Fruit fly (Drosophila melanogaster) whole organism, embryonic: ENCODE data around the gene msps.

Experiments
- ATbp ChIP-seq: fragments of 200-800 bp; sonication (Bioruptor generic); optimal IDR thresholded peaks from 2 replicates; lab custom pipeline; 2017; ENCODE audit warnings: missing biosample characterization, mild to moderate bottlenecking, missing genetic modification characterization, missing genetic modification reagents
- Atf3 ChIP-seq: fragments of 200-800 bp; sonication (Bioruptor generic); optimal IDR thresholded peaks from 3 replicates; lab custom pipeline; 2016; ENCODE audit warnings: missing biosample characterization, missing genetic modification characterization
- B-H1 ChIP-seq: fragments of 200-800 bp; sonication (Bioruptor generic); IDR thresholded peaks from 3 replicates; pipeline ENCODE4 v1.3.6; 2022; ENCODE audit warnings: missing biosample characterization, missing genetic modification characterization
- B-H2 ChIP-seq: fragments of 200-800 bp; sonication (Bioruptor generic); optimal IDR thresholded peaks from 2 replicates; lab custom pipeline; 2018; ENCODE audit warnings: missing biosample characterization, mild to moderate bottlenecking, missing genetic modification characterization
- Bdp1 ChIP-seq: fragments of 200-800 bp; sonication (Bioruptor generic); optimal IDR thresholded peaks from 3 replicates; lab custom pipeline; 2016; ENCODE audit warnings: missing biosample characterization, missing genetic modification characterization
- CG11696 ChIP-seq: fragments of 200-800 bp; sonication (Bioruptor generic); IDR thresholded peaks from 2 replicates; pipeline ENCODE4 v1.3.6; 2022; ENCODE audit warnings: missing biosample characterization, missing genetic modification characterization
- CG12299 ChIP-seq: fragments of 200-800 bp; sonication (Bioruptor generic); optimal IDR thresholded peaks from 2 replicates; lab custom pipeline; 2018; ENCODE audit warnings: missing biosample characterization, mild to moderate bottlenecking, missing genetic modification characterization
- CG13424 ChIP-seq: fragments of 200-800 bp; sonication (Bioruptor generic); optimal IDR thresholded peaks from 2 replicates; lab custom pipeline; 2019; ENCODE audit warnings: missing biosample characterization, mild to moderate bottlenecking, missing genetic modification characterization, moderate library complexity
- CG15601 ChIP-seq: fragments of 200-800 bp; sonication (Bioruptor generic); optimal IDR thresholded peaks from 3 replicates; lab custom pipeline; 2019; ENCODE audit warnings: missing biosample characterization, mild to moderate bottlenecking, missing genetic modification characterization, moderate library complexity
- CG15696 ChIP-seq: fragments of 200-800 bp; sonication (Bioruptor generic); optimal IDR thresholded peaks from 2 replicates; lab custom pipeline; 2019; ENCODE audit warnings: missing biosample characterization, mild to moderate bottlenecking, missing genetic modification characterization, moderate library complexity
- CG18619 ChIP-seq: fragments of 200-800 bp; sonication (Bioruptor generic); optimal IDR thresholded peaks from 3 replicates; lab custom pipeline; 2017; ENCODE audit warnings: missing biosample characterization, mild to moderate bottlenecking, missing genetic modification characterization
- CG33213 ChIP-seq: fragments of 200-800 bp; sonication (Bioruptor generic); optimal IDR thresholded peaks from 3 replicates; lab custom pipeline; 2016; ENCODE audit warnings: missing biosample characterization, missing genetic modification characterization
- CG33557 ChIP-seq: fragments of 200-800 bp; sonication (Bioruptor generic); optimal IDR thresholded peaks from 2 replicates; lab custom pipeline; 2019; ENCODE audit warnings: missing biosample characterization, mild to moderate bottlenecking, missing genetic modification characterization, moderate library complexity
- CG3838 ChIP-seq: fragments of 200-800 bp; sonication (Bioruptor generic); optimal IDR thresholded peaks from 3 replicates; lab custom pipeline; 2016; ENCODE audit warnings: missing biosample characterization, missing genetic modification characterization
- CG4282 ChIP-seq: fragments of 200-800 bp; sonication (Bioruptor generic); optimal IDR thresholded peaks from 2 replicates; lab custom pipeline; 2016; ENCODE audit warnings: missing biosample characterization, missing genetic modification characterization
- CG4360 ChIP-seq: fragments of 200-800 bp; sonication (Bioruptor generic); IDR thresholded peaks from 2 replicates; pipeline ENCODE4 v1.3.6; 2022; ENCODE audit warnings: missing biosample characterization, missing genetic modification characterization
- CG6272 ChIP-seq: fragments of 200-800 bp; sonication (Bioruptor generic); IDR thresholded peaks from 2 replicates; pipeline ENCODE4 v1.3.6; 2022; ENCODE audit warnings: missing biosample characterization, missing genetic modification characterization
- CG8765 ChIP-seq: fragments of 200-800 bp; sonication (Bioruptor generic); IDR thresholded peaks from 2 replicates; pipeline ENCODE4 v1.3.6; 2022; ENCODE audit warnings: missing biosample characterization, missing genetic modification characterization
- CG9727 ChIP-seq: fragments of 200-800 bp; sonication (Bioruptor generic); optimal IDR thresholded peaks from 3 replicates; lab custom pipeline; 2017; ENCODE audit warnings: missing biosample characterization, mild to moderate bottlenecking, missing genetic modification characterization
- Chrac-16 ChIP-seq: fragments of 200-800 bp; sonication (Bioruptor generic); optimal IDR thresholded peaks from 3 replicates; lab custom pipeline; 2016; ENCODE audit warnings: missing biosample characterization, missing genetic modification characterization
- Dll ChIP-seq: fragments of 200-800 bp; sonication (Bioruptor generic); IDR thresholded peaks from 4 replicates; pipeline ENCODE4 v1.3.6; 2022; ENCODE audit warnings: missing biosample characterization, missing genetic modification characterization; ENCODE audit not compliant: partially characterized antibody
- Doc3 ChIP-seq: fragments of 200-800 bp; sonication (Bioruptor generic); IDR thresholded peaks from 3 replicates; pipeline ENCODE4 v1.3.6; 2022; ENCODE audit warnings: missing biosample characterization, missing genetic modification characterization; ENCODE audit not compliant: partially characterized antibody
- Dref ChIP-seq: fragments of 200-800 bp; sonication (Bioruptor generic); IDR thresholded peaks from 2 replicates; pipeline ENCODE4 v1.3.6; 2022; ENCODE audit warnings: missing biosample characterization, missing genetic modification characterization
- Ets65A ChIP-seq: fragments of 200-800 bp; sonication (Bioruptor generic); peaks from one replicate; lab custom pipeline; 2016; ENCODE audit warnings: missing biosample characterization, missing genetic modification characterization
- Fer3 ChIP-seq: fragments of 200-800 bp; sonication (Bioruptor generic); optimal IDR thresholded peaks from 2 replicates; lab custom pipeline; 2018; ENCODE audit warnings: missing biosample characterization, mild to moderate bottlenecking, missing genetic modification characterization, moderate library complexity
- HLH54F ChIP-seq: fragments of 200-800 bp; sonication (Bioruptor generic); optimal IDR thresholded peaks from 3 replicates; lab custom pipeline; 2016; ENCODE audit warnings: missing biosample characterization, missing genetic modification characterization
- HLHmδ ChIP-seq: fragments of 200-800 bp; sonication (Bioruptor generic); optimal IDR thresholded peaks from 2 replicates; lab custom pipeline; 2018; ENCODE audit warnings: missing biosample characterization, mild to moderate bottlenecking, missing genetic modification characterization, moderate library complexity
- Hr39 ChIP-seq: fragments of >200 bp; optimal IDR thresholded peaks from 2 replicates; lab custom pipeline; 2017
- Jarid2 ChIP-seq: fragments of 200-800 bp; sonication (Bioruptor generic); optimal IDR thresholded peaks from 3 replicates; lab custom pipeline; 2017; ENCODE audit warnings: mild to moderate bottlenecking, missing biosample characterization, missing genetic modification reagents, missing genetic modification characterization
- Lim3 ChIP-seq: fragments of 200-800 bp; sonication (Bioruptor generic); IDR thresholded peaks from 2 replicates; pipeline ENCODE4 v1.3.6; 2022; ENCODE audit warnings: missing biosample characterization, missing genetic modification characterization
- Lpt ChIP-seq: fragments of >200 bp; optimal IDR thresholded peaks from 2 replicates; lab custom pipeline; 2018; ENCODE audit warnings: missing biosample characterization, missing genetic modification characterization
- Six4 ChIP-seq: fragments of 200-800 bp; sonication (Bioruptor generic); optimal IDR thresholded peaks from 2 replicates; lab custom pipeline; 2016; ENCODE audit warnings: missing biosample characterization, missing genetic modification characterization
- Taf1 ChIP-seq: fragments of 200-800 bp; sonication (Bioruptor generic); IDR thresholded peaks from 2 replicates; pipeline ENCODE4 v1.3.6; 2022; ENCODE audit warnings: missing biosample characterization, missing genetic modification characterization
- abd-A ChIP-seq: fragments of 200-800 bp; sonication (Bioruptor generic); optimal IDR thresholded peaks from 3 replicates; lab custom pipeline; 2019; ENCODE audit warnings: missing biosample characterization, mild to moderate bottlenecking, missing genetic modification characterization, moderate library complexity
- ash1 ChIP-seq: fragments of 200-800 bp; sonication (Bioruptor generic); optimal IDR thresholded peaks from 2 replicates; lab custom pipeline; 2018; ENCODE audit warnings: missing biosample characterization, mild to moderate bottlenecking, missing genetic modification characterization
- ems ChIP-seq: fragments of 200-800 bp; sonication (Bioruptor generic); optimal IDR thresholded peaks from 3 replicates; lab custom pipeline; 2016; ENCODE audit warnings: missing biosample characterization, missing genetic modification characterization
- eve ChIP-seq, 2 experiments: fragments of >200 bp; optimal IDR thresholded peaks; 2 replicates each; lab custom pipeline; 2017; ENCODE audit warnings: missing biosample characterization in 2 of 2, missing genetic modification characterization in 2 of 2
- fd102C ChIP-seq: fragments of 200-800 bp; sonication (Bioruptor generic); optimal IDR thresholded peaks from 2 replicates; lab custom pipeline; 2018; ENCODE audit warnings: missing biosample characterization, mild to moderate bottlenecking, missing genetic modification characterization, moderate library complexity
- fd96Cb ChIP-seq: fragments of 200-800 bp; sonication (Bioruptor generic); optimal IDR thresholded peaks from 2 replicates; lab custom pipeline; 2018; ENCODE audit warnings: missing biosample characterization, mild to moderate bottlenecking, missing genetic modification characterization, moderate library complexity
- gcm ChIP-seq: fragments of 200-800 bp; sonication (Bioruptor generic); optimal IDR thresholded peaks from 2 replicates; lab custom pipeline; 2019; ENCODE audit warnings: missing biosample characterization, mild to moderate bottlenecking, missing genetic modification characterization, moderate library complexity
- gsb-n ChIP-seq: fragments of 200-800 bp; sonication (Bioruptor generic); optimal IDR thresholded peaks from 3 replicates; lab custom pipeline; 2018; ENCODE audit warnings: missing biosample characterization, mild to moderate bottlenecking, missing genetic modification characterization
- her ChIP-seq: fragments of 200-800 bp; sonication (Bioruptor generic); optimal IDR thresholded peaks from 2 replicates; lab custom pipeline; 2016; ENCODE audit warnings: missing biosample characterization, missing genetic modification characterization
- hkb ChIP-seq, 2 experiments: fragments of 200-800 bp in 1 of 2; fragments of >200 bp in 1 of 2; sonication (Bioruptor generic) in 1 of 2; IDR thresholded peaks in 1 of 2; optimal IDR thresholded peaks in 1 of 2; 2 replicates each; pipeline versions ENCODE4 v1.3.6 to Lab custom; 2017 to 2022; ENCODE audit warnings: missing biosample characterization in 1 of 2, missing genetic modification characterization in 1 of 2
- jing ChIP-seq: fragments of 200-800 bp; sonication (Bioruptor generic); optimal IDR thresholded peaks from 2 replicates; lab custom pipeline; 2018; ENCODE audit warnings: missing biosample characterization, mild to moderate bottlenecking, missing genetic modification characterization
- ken ChIP-seq: fragments of 200-800 bp; sonication (Bioruptor generic); IDR thresholded peaks from 3 replicates; pipeline ENCODE4 v1.3.6; 2022; ENCODE audit warnings: missing biosample characterization, missing genetic modification characterization
- p53 ChIP-seq: fragments of 200-800 bp; sonication (Bioruptor generic); optimal IDR thresholded peaks from 2 replicates; lab custom pipeline; 2016; ENCODE audit warnings: missing biosample characterization, missing genetic modification characterization
- ranshi ChIP-seq: fragments of 200-800 bp; sonication (Bioruptor generic); IDR thresholded peaks from 2 replicates; pipeline ENCODE4 v1.3.6; 2022; ENCODE audit warnings: missing biosample characterization, missing genetic modification characterization
- schlank ChIP-seq: fragments of 200-800 bp; sonication (Bioruptor generic); optimal IDR thresholded peaks from 2 replicates; lab custom pipeline; 2018; ENCODE audit warnings: missing biosample characterization, mild to moderate bottlenecking, missing genetic modification characterization
- sna ChIP-seq: fragments of 200-800 bp; sonication (Bioruptor generic); IDR thresholded peaks from 2 replicates; pipeline ENCODE4 v1.3.6; 2022; ENCODE audit warnings: missing biosample characterization, missing genetic modification characterization; ENCODE audit not compliant: partially characterized antibody
- trem ChIP-seq: fragments of 200-800 bp; optimal IDR thresholded peaks from 3 replicates; lab custom pipeline; 2019; ENCODE audit warnings: missing biosample characterization, mild to moderate bottlenecking, missing genetic modification characterization, moderate library complexity

msps gene

dm6 chr3R:16004691-16005474 lies 45.7 kb upstream of the msps start (continued):
- no peak for TF ChIP-seq jing
- no peak for TF ChIP-seq B-H1 (GFP tag; lab: Robert Waterston, UW)
- peak; percentile 69 for TF ChIP-seq B-H2 (GFP tag; lab: Kevin White, UChicago)
- TF ChIP-seq ash1 (GFP tag; lab: Kevin White, UChicago), result peak; percentile 36
- TF ChIP-seq Dref (GFP tag; lab: Robert Waterston, UW), result no peak
- no peak for TF ChIP-seq CG33213
- TF ChIP-seq Six4 (GFP tag; lab: Kevin White, UChicago), result no peak
- no peak for TF ChIP-seq Taf1 (GFP tag; lab: Robert Waterston, UW)
- TF ChIP-seq hkb (optimal IDR thresholded peaks at IDR 0.05; lab: Kevin White, UChicago), result no peak
- no peak for TF ChIP-seq hkb (GFP tag; IDR thresholded peaks at IDR 0.05; lab: Robert Waterston, UW)
- peak; percentile 8 for TF ChIP-seq p53
- TF ChIP-seq eve (GFP tag; optimal IDR thresholded peaks at IDR 0.05; lab: Kevin White, UChicago), result no peak
- peak; percentile 1 for TF ChIP-seq ATbp (GFP tag; lab: Kevin White, UChicago)
- TF ChIP-seq CG6272 (GFP tag; lab: Robert Waterston, UW), result no peak
- TF ChIP-seq CG8765 (GFP tag; lab: Robert Waterston, UW), result no peak
- no peak for TF ChIP-seq HLHmδ
- peak; percentile 21 for TF ChIP-seq CG13424
- no peak for TF ChIP-seq ken
- TF ChIP-seq Bdp1, result no peak
- peak; percentile 1 for TF ChIP-seq Fer3 (tag; lab: Kevin White, UChicago)
- TF ChIP-seq CG15696 (tag; lab: Kevin White, UChicago), result no peak
- TF ChIP-seq Lpt (GFP tag; lab: Kevin White, UChicago), result no peak
- TF ChIP-seq fd102C (GFP tag; lab: Kevin White, UChicago), result no peak
- no peak for TF ChIP-seq ems (GFP tag; lab: Kevin White, UChicago)
- TF ChIP-seq CG4360 (GFP tag; lab: Robert Waterston, UW), result peak; percentile 51; the same call in 1 of the 2 replicates
- TF ChIP-seq Atf3 (GFP tag; lab: Kevin White, UChicago), result no peak
- TF ChIP-seq trem, result no peak
- no peak for TF ChIP-seq CG11696 (GFP tag; lab: Robert Waterston, UW)
- no peak for TF ChIP-seq gsb-n (tag; lab: Kevin White, UChicago)
- no peak for TF ChIP-seq her (GFP tag; lab: Kevin White, UChicago)
- no peak for TF ChIP-seq abd-A (tag; lab: Kevin White, UChicago)
- no peak for TF ChIP-seq CG33557
- no peak for TF ChIP-seq sna (GFP tag; lab: Robert Waterston, UW)
- no peak for TF ChIP-seq Hr39 (lab: Kevin White, UChicago)
- TF ChIP-seq Jarid2 (GFP tag; lab: Kevin White, UChicago), result no peak
- TF ChIP-seq CG9727 (GFP tag; lab: Kevin White, UChicago), result peak; percentile 45
- no peak for TF ChIP-seq CG12299
- TF ChIP-seq ranshi (GFP tag; lab: Robert Waterston, UW), result 0 out of 2 replicates have a peak, but pooled peaks have one; percentile 18
- TF ChIP-seq Ets65A (GFP tag; lab: Kevin White, UChicago), result peak; percentile 7
- TF ChIP-seq CG15601 (tag; lab: Kevin White, UChicago), result no peak
- no peak for TF ChIP-seq gcm (GFP tag; lab: Kevin White, UChicago)
- no peak for TF ChIP-seq CG4282
- TF ChIP-seq schlank (tag; lab: Kevin White, UChicago), result peak; percentile 27
- TF ChIP-seq Lim3 (GFP tag; lab: Robert Waterston, UW), result no peak
- TF ChIP-seq Chrac-16 (GFP tag; lab: Kevin White, UChicago), result no peak
- peak; percentile 41 for TF ChIP-seq CG3838 (GFP tag; lab: Kevin White, UChicago)
- TF ChIP-seq Dll (GFP tag; lab: Robert Waterston, UW), result no peak
- TF ChIP-seq CG18619, result no peak
- no peak for TF ChIP-seq fd96Cb (tag; lab: Kevin White, UChicago)
- no peak for TF ChIP-seq HLH54F (GFP tag; lab: Kevin White, UChicago)
- no peak for TF ChIP-seq Doc3 (GFP tag; lab: Robert Waterston, UW)
